Worm (Caenorhabditis elegans) whole organism, L4 larva: ENCODE data around the gene K07D4.9.

ENCODE experiments used
- ceh-32 ChIP-seq: sonication (generic microtip); optimal IDR thresholded peaks from 2 replicates; lab custom pipeline; 2016; ENCODE audit warnings: mild to moderate bottlenecking, missing genetic modification characterization, missing compliant biosample characterization; ENCODE audit not compliant: poor library complexity
- daf-19 ChIP-seq: fragments of 200-800 bp; sonication (Bioruptor generic); conservative IDR thresholded peaks from 2 replicates; pipeline ENCODE4 v1.3.6; 2022; ENCODE audit warnings: missing genetic modification characterization, missing compliant biosample characterization
- hlh-30 ChIP-seq: sonication (generic microtip); optimal IDR thresholded peaks from 2 replicates; lab custom pipeline; 2017; ENCODE audit warnings: antibody characterized with exemption, mild to moderate bottlenecking, missing genetic modification characterization, missing compliant biosample characterization; ENCODE audit not compliant: insufficient read depth
- hmg-1.1 ChIP-seq: fragments of 200-800 bp; sonication (Bioruptor generic); IDR thresholded peaks from 2 replicates; pipeline ENCODE4 v1.3.6; 2022; ENCODE audit warnings: missing genetic modification reagents, missing genetic modification characterization, missing compliant biosample characterization
- lsy-2 ChIP-seq, 2 experiments: fragments of 150-350 bp in 1 of 2; sonication (generic microtip) in 1 of 2; optimal IDR thresholded peaks; 2 replicates each; lab custom pipeline; 2014 to 2017; ENCODE audit warnings: missing biosample characterization in 2 of 2, missing genetic modification characterization in 2 of 2
- madf-9 ChIP-seq: fragments of 200-800 bp; sonication (Bioruptor generic); conservative IDR thresholded peaks from 2 replicates; pipeline ENCODE4 v1.3.6; 2022; ENCODE audit warnings: missing genetic modification reagents, missing genetic modification characterization, missing compliant biosample characterization
- nhr-11 ChIP-seq: fragments of 150-350 bp; optimal IDR thresholded peaks from 2 replicates; lab custom pipeline; 2014; ENCODE audit warnings: missing biosample characterization, missing genetic modification characterization
- nhr-77 ChIP-seq: fragments of 150-350 bp; optimal IDR thresholded peaks from 2 replicates; lab custom pipeline; 2014; ENCODE audit warnings: missing biosample characterization, missing genetic modification characterization
- pqm-1 ChIP-seq: sonication (generic microtip); optimal IDR thresholded peaks from 2 replicates; lab custom pipeline; 2017; ENCODE audit warnings: missing biosample characterization, missing genetic modification characterization
- zip-2 ChIP-seq: fragments of 150-350 bp; optimal IDR thresholded peaks from 2 replicates; lab custom pipeline; 2014; ENCODE audit warnings: missing biosample characterization, missing genetic modification characterization

- TF ChIP-seq nhr-77 (tag; lab: Kevin White, UChicago) (no peak), hlh-30 (no peak), zip-2 (tag; lab: Kevin White, UChicago) (no peak), hmg-1.1 (no peak), ceh-32 (tag; lab: Kevin White, UChicago) (no peak), pqm-1 (tag; lab: Kevin White, UChicago) (no peak), madf-9 (GFP tag; lab: Robert Waterston, UW) (no peak), nhr-11 (tag; lab: Kevin White, UChicago) (no peak), daf-19 (no peak), lsy-2 (tag; optimal IDR thresholded peaks at IDR 0.05; lab: Kevin White, UChicago) (no peak)
Measured at ce11 chrII:4007972-4008371, 20.4 kb upstream of the K07D4.9 start.
